Fruit fly (Drosophila melanogaster) whole organism, wandering third instar larva: ENCODE measurements around the gene CG31174.

Experiments used
- Abd-B ChIP-seq: fragments of >200 bp; optimal IDR thresholded peaks from 2 replicates; lab custom pipeline; 2017; ENCODE audit warnings: missing biosample characterization, missing genetic modification characterization
- Dfd ChIP-seq: fragments of >200 bp; optimal IDR thresholded peaks from 2 replicates; lab custom pipeline; 2017; ENCODE audit warnings: missing biosample characterization, missing genetic modification characterization
- Dif ChIP-seq: fragments of 200-275, 200-300 bp; sonication (Bioruptor generic); optimal IDR thresholded peaks from 2 replicates; lab custom pipeline; 2018; ENCODE audit warnings: missing biosample characterization, missing genetic modification characterization; ENCODE audit not compliant: partially characterized antibody
- HLH106 ChIP-seq: fragments of 200-800 bp; optimal IDR thresholded peaks from 3 replicates; lab custom pipeline; 2019; ENCODE audit warnings: missing biosample characterization, mild to moderate bottlenecking, missing genetic modification characterization, moderate library complexity
- Hr78 ChIP-seq: fragments of >200 bp; optimal IDR thresholded peaks from 2 replicates; lab custom pipeline; 2017; ENCODE audit warnings: missing biosample characterization, missing genetic modification characterization
- dmrt93B ChIP-seq: fragments of 200-800 bp; sonication (Bioruptor generic); optimal IDR thresholded peaks from 2 replicates; lab custom pipeline; 2018; ENCODE audit warnings: missing biosample characterization, mild to moderate bottlenecking, missing genetic modification characterization
- dsf ChIP-seq: sonication (Bioruptor generic); optimal IDR thresholded peaks from 2 replicates; lab custom pipeline; 2016; ENCODE audit warnings: missing biosample characterization, missing genetic modification characterization, borderline replicate concordance
- foxo ChIP-seq, 2 experiments: fragments of 200-800 bp; sonication (Bioruptor generic); optimal IDR thresholded peaks; 2 replicates in 1 of 2; 3 replicates in 1 of 2; lab custom pipeline; 2016 to 2017; ENCODE audit warnings: missing biosample characterization in 2 of 2, missing genetic modification characterization in 2 of 2
- h ChIP-seq: fragments of 200-800 bp; sonication (Bioruptor generic); optimal IDR thresholded peaks from 3 replicates; lab custom pipeline; 2016; ENCODE audit warnings: missing biosample characterization, mild to moderate bottlenecking, missing genetic modification characterization
- lola ChIP-seq: fragments of >200 bp; optimal IDR thresholded peaks from 2 replicates; lab custom pipeline; 2017; ENCODE audit warnings: missing biosample characterization, missing genetic modification characterization
- pan ChIP-seq: fragments of >200 bp; optimal IDR thresholded peaks from 2 replicates; lab custom pipeline; 2017
- psq ChIP-seq: fragments of 200-800 bp; sonication (Bioruptor generic); optimal IDR thresholded peaks from 3 replicates; lab custom pipeline; 2017; ENCODE audit warnings: missing biosample characterization, mild to moderate bottlenecking, missing genetic modification characterization, moderate library complexity
- sage ChIP-seq: fragments of 200-800 bp; sonication (Bioruptor generic); optimal IDR thresholded peaks from 2 replicates; lab custom pipeline; 2016; ENCODE audit warnings: missing biosample characterization, mild to moderate bottlenecking, missing genetic modification characterization
- tai ChIP-seq: sonication (Bioruptor generic); optimal IDR thresholded peaks from 2 replicates; lab custom pipeline; 2016; ENCODE audit warnings: missing biosample characterization, missing genetic modification characterization

DNA sequence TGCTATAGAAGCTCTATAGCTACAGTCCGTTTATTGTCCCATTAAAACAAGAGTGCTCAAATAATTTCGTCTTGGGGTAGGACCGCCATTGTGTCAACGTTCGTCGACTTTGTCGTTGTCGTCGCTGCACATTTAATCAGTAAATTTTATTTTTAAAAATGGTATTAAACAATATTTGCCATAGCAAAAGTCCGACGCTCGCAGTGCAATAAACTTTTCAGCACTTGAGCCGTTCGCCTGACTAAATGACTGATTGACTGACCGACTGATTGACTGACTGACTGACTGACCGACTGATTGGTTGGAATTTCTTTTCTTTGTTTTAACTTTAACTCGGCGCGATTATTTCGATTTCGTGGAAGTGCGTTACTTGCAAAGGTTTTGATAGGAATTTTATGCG, 20.6 kb upstream of the CG31174 start:
- TF ChIP-seq dsf (no peak), tai (GFP tag; lab: Kevin White, UChicago) (no peak), psq (GFP tag; lab: Kevin White, UChicago) (no peak), h (peak; percentile 23), HLH106 (no peak), Hr78 (GFP tag; lab: Kevin White, UChicago) (no peak), lola (GFP tag; lab: Kevin White, UChicago) (no peak), Dif (no peak), Abd-B (GFP tag; lab: Kevin White, UChicago) (no peak), sage (GFP tag; lab: Kevin White, UChicago) (no peak), foxo (GFP tag; optimal IDR thresholded peaks at IDR 0.05; lab: Kevin White, UChicago) (no peak), dmrt93B (no peak), Dfd (GFP tag; lab: Kevin White, UChicago) (no peak), pan (no peak)
